Worm (Caenorhabditis elegans): Measurements from ENCODE around the gene B0001.5.

ce11 chrIV:12121076-12121475, 22.1 kb downstream of the B0001.5 start, which contains the start of the genes ddb-1 and M18.6:
- TF ChIP-seq pha-4 (GFP tag; IDR thresholded peaks at IDR 0.05) (no peak), pha-4 (tag; optimal IDR thresholded peaks at IDR 0.05) (peak; percentile 19), pqm-1 (tag; optimal IDR thresholded peaks at IDR 0.05) (no peak), R02D3.7 (tag; optimal IDR thresholded peaks at IDR 0.05) (no peak), mxl-2 (GFP tag; conservative IDR thresholded peaks at IDR 0.05) (no peak), zag-1 (tag; optimal IDR thresholded peaks at IDR 0.05) (no peak), sdz-12 (GFP tag; optimal IDR thresholded peaks at IDR 0.05) (no peak), nhr-237 (tag; optimal IDR thresholded peaks at IDR 0.05) (no peak)
